Worm (Caenorhabditis elegans) whole organism, L4 larva: ENCODE results near the gene nhr-142.

Experiments used
- R02D3.7 ChIP-seq: fragments of 150-350 bp; sonication (generic microtip); optimal IDR thresholded peaks from 3 replicates; lab custom pipeline; 2014; ENCODE audit warnings: missing biosample characterization, missing genetic modification characterization
- Y5F2A.4 ChIP-seq: fragments of 200-800 bp; sonication (Bioruptor generic); optimal IDR thresholded peaks from 2 replicates; lab custom pipeline; 2018; ENCODE audit warnings: mild to moderate bottlenecking, missing genetic modification characterization, missing compliant biosample characterization
- Y75B8A.6 ChIP-seq: fragments of 200-800 bp; sonication (Bioruptor generic); IDR thresholded peaks from 2 replicates; pipeline ENCODE4 v1.3.6; 2022; ENCODE audit warnings: missing genetic modification reagents, missing genetic modification characterization, missing compliant biosample characterization
- aha-1 ChIP-seq: fragments of 150-350 bp; peaks from one replicate; lab custom pipeline; 2014; ENCODE audit warnings: missing biosample characterization, missing genetic modification characterization
- aly-2 ChIP-seq: sonication (generic microtip); optimal IDR thresholded peaks from 2 replicates; lab custom pipeline; 2018; ENCODE audit warnings: missing biosample characterization, missing genetic modification characterization
- ceh-28 ChIP-seq: fragments of 150-350 bp; optimal IDR thresholded peaks from 2 replicates; lab custom pipeline; 2014; ENCODE audit warnings: missing biosample characterization, missing genetic modification reagents, missing genetic modification characterization
- ces-1 ChIP-seq: fragments of 150-350 bp; sonication (generic microtip); optimal IDR thresholded peaks from 4 replicates; lab custom pipeline; 2014; ENCODE audit warnings: missing biosample characterization, missing genetic modification reagents, missing genetic modification characterization
- cey-2 ChIP-seq: sonication (generic microtip); optimal IDR thresholded peaks from 3 replicates; lab custom pipeline; 2017; ENCODE audit warnings: missing genetic modification characterization, mild to moderate bottlenecking, missing compliant biosample characterization, antibody characterized with exemption, borderline replicate concordance; ENCODE audit not compliant: insufficient read depth
- daf-16 ChIP-seq, 3 experiments: sonication (generic microtip); optimal IDR thresholded peaks; 2 replicates each; lab custom pipeline; 2016 to 2017; ENCODE audit warnings: missing genetic modification characterization in 3 of 3, missing genetic modification reagents in 3 of 3, mild to moderate bottlenecking in 2 of 3, missing compliant biosample characterization in 2 of 3, missing biosample characterization in 1 of 3, moderate library complexity in 1 of 3
- daf-8 ChIP-seq: fragments of 200-800 bp; sonication (Bioruptor generic); IDR thresholded peaks from 2 replicates; pipeline ENCODE4 v1.3.6; 2022; ENCODE audit warnings: missing genetic modification characterization, missing compliant biosample characterization
- dmd-6 ChIP-seq: fragments of 200-800 bp; sonication (Bioruptor generic); IDR thresholded peaks from 2 replicates; pipeline ENCODE4 v1.3.6; 2022; ENCODE audit warnings: missing genetic modification reagents, missing genetic modification characterization, missing compliant biosample characterization
- dve-1 ChIP-seq: sonication (generic microtip); optimal IDR thresholded peaks from 2 replicates; lab custom pipeline; 2017; ENCODE audit warnings: antibody characterized with exemption, mild to moderate bottlenecking, missing genetic modification characterization, missing compliant biosample characterization; ENCODE audit not compliant: insufficient read depth
- gei-8 ChIP-seq: fragments of 200-800 bp; sonication (Bioruptor generic); optimal IDR thresholded peaks from 2 replicates; lab custom pipeline; 2018; ENCODE audit warnings: mild to moderate bottlenecking, missing genetic modification characterization, missing compliant biosample characterization
- hlh-11 ChIP-seq: fragments of 200-800 bp; sonication (Bioruptor generic); optimal IDR thresholded peaks from 2 replicates; lab custom pipeline; 2018; ENCODE audit warnings: mild to moderate bottlenecking, missing genetic modification characterization, missing compliant biosample characterization
- hlh-30 ChIP-seq: sonication (generic microtip); optimal IDR thresholded peaks from 2 replicates; lab custom pipeline; 2017; ENCODE audit warnings: antibody characterized with exemption, mild to moderate bottlenecking, missing genetic modification characterization, missing compliant biosample characterization; ENCODE audit not compliant: insufficient read depth
- lim-7 ChIP-seq: fragments of 200-800 bp; sonication (Bioruptor generic); IDR thresholded peaks from 2 replicates; pipeline ENCODE4 v1.3.6; 2022; ENCODE audit warnings: missing genetic modification characterization, missing compliant biosample characterization
- lin-1 ChIP-seq: fragments of 200-800 bp; sonication (Bioruptor generic); IDR thresholded peaks from 2 replicates; pipeline ENCODE4 v1.3.6; 2022; ENCODE audit warnings: missing genetic modification reagents, missing genetic modification characterization, missing compliant biosample characterization
- lin-15B ChIP-seq: fragments of 150-350 bp; sonication (generic microtip); optimal IDR thresholded peaks from 3 replicates; lab custom pipeline; 2014; ENCODE audit warnings: missing biosample characterization, missing genetic modification characterization
- lin-29 ChIP-seq: fragments of 200-800 bp; sonication (Bioruptor generic); IDR thresholded peaks from 2 replicates; pipeline ENCODE4 v1.3.6; 2022; ENCODE audit warnings: missing genetic modification reagents, missing genetic modification characterization, missing compliant biosample characterization
- lin-38 ChIP-seq: fragments of 200-800 bp; sonication (Bioruptor generic); IDR thresholded peaks from 2 replicates; pipeline ENCODE4 v1.3.6; 2022; ENCODE audit warnings: missing genetic modification reagents, missing genetic modification characterization, missing compliant biosample characterization
- madf-9 ChIP-seq: fragments of 200-800 bp; sonication (Bioruptor generic); conservative IDR thresholded peaks from 2 replicates; pipeline ENCODE4 v1.3.6; 2022; ENCODE audit warnings: missing genetic modification reagents, missing genetic modification characterization, missing compliant biosample characterization
- mdl-1 ChIP-seq, 2 experiments: fragments of 150-350 bp in 1 of 2; sonication (generic microtip) in 1 of 2; optimal IDR thresholded peaks; 2 replicates each; lab custom pipeline; 2014 to 2017; ENCODE audit warnings: missing biosample characterization in 2 of 2, missing genetic modification characterization in 2 of 2
- mdt-29 ChIP-seq: fragments of 200-800 bp; sonication (Bioruptor generic); IDR thresholded peaks from 2 replicates; pipeline ENCODE4 v1.3.6; 2022; ENCODE audit warnings: missing genetic modification reagents, missing genetic modification characterization, missing compliant biosample characterization
- mes-2 ChIP-seq: sonication (generic microtip); optimal IDR thresholded peaks from 2 replicates; lab custom pipeline; 2016; ENCODE audit warnings: missing genotype, mild to moderate bottlenecking, missing genetic modification characterization, missing compliant biosample characterization; ENCODE audit not compliant: poor library complexity, severe bottlenecking
- mxl-2 ChIP-seq: fragments of 200-800 bp; sonication (Bioruptor generic); conservative IDR thresholded peaks from 2 replicates; pipeline ENCODE4 v1.3.6; 2022; ENCODE audit warnings: missing genetic modification reagents, missing genetic modification characterization, missing compliant biosample characterization
- nhr-25 ChIP-seq: sonication (generic microtip); optimal IDR thresholded peaks from 2 replicates; lab custom pipeline; 2017; ENCODE audit warnings: missing genetic modification characterization, mild to moderate bottlenecking, missing compliant biosample characterization, antibody characterized with exemption, moderate library complexity, borderline replicate concordance; ENCODE audit not compliant: insufficient read depth
- nhr-28 ChIP-seq: fragments of 150-350 bp; optimal IDR thresholded peaks from 2 replicates; lab custom pipeline; 2014; ENCODE audit warnings: missing biosample characterization, missing genetic modification characterization
- nhr-42 ChIP-seq: fragments of 200-800 bp; sonication (Bioruptor generic); IDR thresholded peaks from 2 replicates; pipeline ENCODE4 v1.3.6; 2022; ENCODE audit warnings: missing genetic modification characterization, missing compliant biosample characterization
- nhr-48 ChIP-seq: sonication (generic microtip); optimal IDR thresholded peaks from 2 replicates; lab custom pipeline; 2016; ENCODE audit warnings: mild to moderate bottlenecking, missing genetic modification characterization, missing compliant biosample characterization
- nhr-6 ChIP-seq: fragments of 150-350 bp; optimal IDR thresholded peaks from 2 replicates; lab custom pipeline; 2014; ENCODE audit warnings: missing biosample characterization, missing genetic modification characterization
- nhr-77 ChIP-seq: fragments of 150-350 bp; optimal IDR thresholded peaks from 2 replicates; lab custom pipeline; 2014; ENCODE audit warnings: missing biosample characterization, missing genetic modification characterization
- pqm-1 ChIP-seq: sonication (generic microtip); optimal IDR thresholded peaks from 2 replicates; lab custom pipeline; 2017; ENCODE audit warnings: missing biosample characterization, missing genetic modification characterization
- sdz-12 ChIP-seq: fragments of 200-800 bp; sonication (Bioruptor generic); optimal IDR thresholded peaks from 2 replicates; lab custom pipeline; 2018; ENCODE audit warnings: mild to moderate bottlenecking, missing genetic modification characterization, missing compliant biosample characterization
- snpc-1.2 ChIP-seq: fragments of 200-800 bp; sonication (Bioruptor generic); IDR thresholded peaks from 2 replicates; pipeline ENCODE4 v1.3.6; 2022; ENCODE audit warnings: missing genetic modification reagents, missing genetic modification characterization, missing compliant biosample characterization
- spr-1 ChIP-seq: sonication (generic microtip); optimal IDR thresholded peaks from 2 replicates; lab custom pipeline; 2016; ENCODE audit warnings: mild to moderate bottlenecking, missing genetic modification characterization, missing compliant biosample characterization
- spr-3 ChIP-seq: fragments of 200-800 bp; sonication (Bioruptor generic); optimal IDR thresholded peaks from 2 replicates; lab custom pipeline; 2018; ENCODE audit warnings: mild to moderate bottlenecking, missing genetic modification characterization, missing compliant biosample characterization
- tag-97 ChIP-seq: fragments of 200-800 bp; sonication (Bioruptor generic); IDR thresholded peaks from 2 replicates; pipeline ENCODE4 v1.3.6; 2022; ENCODE audit warnings: missing genetic modification characterization, missing compliant biosample characterization
- unc-130 ChIP-seq: sonication (generic microtip); optimal IDR thresholded peaks from 2 replicates; lab custom pipeline; 2016; ENCODE audit warnings: missing genetic modification reagents, missing genetic modification characterization, missing compliant biosample characterization
- unc-62 ChIP-seq, 3 experiments: fragments of 150-350 bp in 1 of 3; sonication (generic microtip); optimal IDR thresholded peaks in 2 of 3; peaks in 1 of 3; 1 replicate in 1 of 3; 2 replicates in 2 of 3; lab custom pipeline; 2014 to 2017; ENCODE audit warnings: missing biosample characterization in 3 of 3, missing genetic modification characterization in 3 of 3, missing genetic modification reagents in 3 of 3, missing genotype in 1 of 3
- zag-1 ChIP-seq: fragments of 150-350 bp; optimal IDR thresholded peaks from 2 replicates; lab custom pipeline; 2014; ENCODE audit warnings: missing biosample characterization, missing genetic modification characterization
- zip-2 ChIP-seq: fragments of 150-350 bp; optimal IDR thresholded peaks from 2 replicates; lab custom pipeline; 2014; ENCODE audit warnings: missing biosample characterization, missing genetic modification characterization
- ztf-7 ChIP-seq: fragments of 150-350 bp; optimal IDR thresholded peaks from 2 replicates; lab custom pipeline; 2014; ENCODE audit warnings: missing biosample characterization, missing genetic modification characterization

nhr-142 gene

DNA sequence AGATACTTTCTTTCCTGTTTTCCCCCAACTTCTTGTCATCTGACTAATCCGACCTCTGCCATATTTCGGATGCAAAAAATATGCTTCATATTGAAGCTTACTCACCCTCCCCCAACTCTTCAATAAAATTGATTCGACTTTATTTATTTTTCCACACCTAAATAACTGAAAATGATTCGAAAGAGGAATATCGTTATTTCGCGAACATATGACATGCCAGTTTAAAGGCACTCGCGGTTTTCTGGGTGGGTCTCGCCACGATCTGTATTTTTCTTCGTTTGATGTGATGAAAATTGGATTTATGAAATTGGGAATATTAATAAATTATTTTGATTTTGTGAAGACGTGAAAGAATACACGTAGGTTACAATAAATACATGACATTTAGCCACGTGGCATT is 18.7 kb downstream of the nhr-142 start, which contains the start of gene F44E7.3:
Gene F44E7.3 (plus strand): TSS at position 319 of the 400 bp plus-strand sequence.
- TF ChIP-seq lin-38 (GFP tag; lab: Robert Waterston, UW) = peak; percentile 36; the same call in 1 of the 2 replicates
- TF ChIP-seq hlh-11 (tag; lab: Kevin White, UChicago) = peak; percentile 2
- TF ChIP-seq unc-62 (GFP tag; optimal IDR thresholded peaks at IDR 0.05 in 1 of 2; lab: Kevin White, UChicago) = peak in 1 of 2 experiments; percentile 59
- no peak for TF ChIP-seq unc-62 (tag; optimal IDR thresholded peaks at IDR 0.05; lab: Kevin White, UChicago)
- TF ChIP-seq madf-9 (GFP tag; lab: Robert Waterston, UW) = no peak
- TF ChIP-seq lin-15B = no peak
- TF ChIP-seq mes-2 (tag; lab: Kevin White, UChicago) = peak; percentile 14
- peak; percentile 73 for TF ChIP-seq aha-1 (tag; lab: Kevin White, UChicago)

DNA sequence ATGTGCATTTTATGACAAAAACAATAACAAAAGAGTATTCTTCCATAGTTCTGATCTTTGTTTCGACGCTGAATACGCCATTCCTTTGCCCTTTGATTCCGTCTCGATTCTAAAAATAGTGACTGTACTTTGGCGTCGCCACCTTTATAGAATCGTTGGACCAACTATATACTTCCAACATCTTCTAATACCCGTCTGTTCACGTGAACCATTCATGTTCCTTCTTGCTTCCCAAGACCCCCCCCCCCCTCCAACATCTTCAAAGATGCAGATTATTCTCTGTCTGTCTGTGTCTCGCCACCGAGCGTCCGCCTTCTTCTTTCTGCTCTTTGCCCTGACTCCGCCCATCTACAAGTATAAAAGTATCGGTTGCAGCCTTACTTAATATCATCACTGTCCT is 20.4 kb downstream of the nhr-142 start:
- TF ChIP-seq nhr-6 (no peak), daf-8 (GFP tag; lab: Robert Waterston, UW) (no peak), dmd-6 (peak; percentile 38; the same call in 1 of the 2 replicates), mdl-1 (tag; optimal IDR thresholded peaks at IDR 0.05; lab: Kevin White, UChicago) (no peak), lin-1 (GFP tag; lab: Robert Waterston, UW) (no peak), mxl-2 (GFP tag; lab: Robert Waterston, UW) (peak; percentile 80), mes-2 (tag; lab: Kevin White, UChicago) (peak; percentile 33), tag-97 (GFP tag; lab: Robert Waterston, UW) (no peak)
- TF ChIP-seq, all 104 proteins: peak for 3

ce11 chrV:5769500-5769899 is 20.9 kb downstream of the nhr-142 start:
- peak; percentile 35 for TF ChIP-seq dve-1 (tag; lab: Kevin White, UChicago)
- peak; percentile 51 for TF ChIP-seq hlh-11 (tag; lab: Kevin White, UChicago)
- no peak for TF ChIP-seq snpc-1.2 (GFP tag; lab: Robert Waterston, UW)
- TF ChIP-seq aha-1 (tag; lab: Kevin White, UChicago) = no peak
- TF ChIP-seq pqm-1 (tag; lab: Kevin White, UChicago) = peak; percentile 36
- TF ChIP-seq dmd-6 = peak; percentile 82
- TF ChIP-seq nhr-48 = peak; percentile 48
- no peak for TF ChIP-seq mdt-29 (GFP tag; lab: Robert Waterston, UW)
- TF ChIP-seq hlh-30 (tag; lab: Kevin White, UChicago) = peak; percentile 15
- TF ChIP-seq spr-3 (GFP tag; lab: Kevin White, UChicago) = no peak
- TF ChIP-seq unc-130 = no peak
- TF ChIP-seq daf-16 (GFP tag; optimal IDR thresholded peaks at IDR 0.05; lab: Kevin White, UChicago) = no peak
- TF ChIP-seq daf-16 (tag; optimal IDR thresholded peaks at IDR 0.05; lab: Kevin White, UChicago) = peak; percentile 56
- no peak for TF ChIP-seq Y75B8A.6 (GFP tag; lab: Robert Waterston, UW)
- TF ChIP-seq nhr-28 (tag; lab: Kevin White, UChicago) = peak; percentile 32
- TF ChIP-seq mdl-1 (tag; optimal IDR thresholded peaks at IDR 0.05; lab: Kevin White, UChicago) = peak in 1 of 2 experiments; percentile 16
- TF ChIP-seq unc-62 (GFP tag; optimal IDR thresholded peaks at IDR 0.05 in 1 of 2; lab: Kevin White, UChicago) = peak in 1 of 2 experiments; percentile 60
- TF ChIP-seq unc-62 (tag; optimal IDR thresholded peaks at IDR 0.05; lab: Kevin White, UChicago) = no peak

DNA sequence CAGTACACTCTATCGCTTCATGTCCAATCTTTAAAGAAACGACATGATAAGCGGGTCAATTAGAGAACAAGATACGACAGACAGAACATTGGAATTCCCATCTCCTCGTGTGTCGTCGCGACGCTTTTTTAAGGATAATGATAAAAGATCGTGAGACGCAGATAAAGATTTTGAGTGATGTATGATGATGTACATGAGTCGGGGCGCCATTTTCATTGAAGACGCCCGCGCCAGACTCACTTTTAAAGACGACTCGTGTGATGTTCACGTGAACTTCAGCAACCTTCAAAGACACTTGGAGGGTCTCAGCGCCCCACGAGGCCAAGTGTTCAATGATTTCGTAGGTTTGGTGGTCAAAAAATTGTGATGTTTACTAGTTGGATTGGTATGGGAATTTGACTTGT is 22.1 kb downstream of the nhr-142 start:
- TF ChIP-seq ces-1 (no peak), lim-7 (GFP tag; lab: Robert Waterston, UW) (no peak), cey-2 (peak; percentile 93), zip-2 (peak; percentile 18), spr-1 (tag; lab: Kevin White, UChicago) (peak; percentile 67), ztf-7 (tag; lab: Kevin White, UChicago) (peak; percentile 17), sdz-12 (GFP tag; lab: Kevin White, UChicago) (no peak), nhr-42 (no peak), gei-8 (GFP tag; lab: Kevin White, UChicago) (peak; percentile 71), aha-1 (tag; lab: Kevin White, UChicago) (no peak), ceh-28 (no peak), tag-97 (GFP tag; lab: Robert Waterston, UW) (no peak), mdl-1 (tag; optimal IDR thresholded peaks at IDR 0.05; lab: Kevin White, UChicago) (peak; percentile 88 to 91), lin-29 (GFP tag; lab: Robert Waterston, UW) (no peak), zag-1 (tag; lab: Kevin White, UChicago) (no peak), mdt-29 (GFP tag; lab: Robert Waterston, UW) (no peak), R02D3.7 (no peak), aly-2 (tag; lab: Kevin White, UChicago) (no peak), unc-62 (GFP tag; optimal IDR thresholded peaks at IDR 0.05 in 1 of 2; lab: Kevin White, UChicago) (peak in 1 of 2 experiments; percentile 71), unc-62 (tag; optimal IDR thresholded peaks at IDR 0.05; lab: Kevin White, UChicago) (no peak), dmd-6 (peak; percentile 86), Y5F2A.4 (GFP tag; lab: Kevin White, UChicago) (no peak), nhr-25 (tag; lab: Kevin White, UChicago) (peak; percentile 64), nhr-77 (tag; lab: Kevin White, UChicago) (peak; percentile 9)
